Worm (Caenorhabditis elegans) whole organism, late embryonic: ENCODE measurements around the gene srv-26.

ENCODE experiments used
- C38D4.7 ChIP-seq: fragments of 200-800 bp; sonication (Bioruptor generic); optimal IDR thresholded peaks from 2 replicates; lab custom pipeline; 2018; ENCODE audit warnings: mild to moderate bottlenecking, missing genetic modification characterization, moderate library complexity, missing compliant biosample characterization
- F13H6.1 ChIP-seq: sonication (generic microtip); optimal IDR thresholded peaks from 2 replicates; lab custom pipeline; 2016; ENCODE audit warnings: missing genetic modification characterization, missing compliant biosample characterization
- K02D7.2 ChIP-seq: sonication (generic microtip); optimal IDR thresholded peaks from 2 replicates; lab custom pipeline; 2017; ENCODE audit warnings: mild to moderate bottlenecking, missing genetic modification characterization, missing compliant biosample characterization
- Y22D7AL.16 ChIP-seq: sonication (generic microtip); optimal IDR thresholded peaks from 2 replicates; lab custom pipeline; 2016; ENCODE audit warnings: missing genetic modification characterization, missing compliant biosample characterization
- ama-1 ChIP-seq: fragments of 150-350 bp; optimal IDR thresholded peaks from 2 replicates; lab custom pipeline; 2014
- ceh-14 ChIP-seq: sonication (generic microtip); optimal IDR thresholded peaks from 2 replicates; lab custom pipeline; 2016; ENCODE audit warnings: missing genotype, missing genetic modification characterization, missing compliant biosample characterization
- ceh-18 ChIP-seq: sonication (generic microtip); optimal IDR thresholded peaks from 2 replicates; lab custom pipeline; 2016; ENCODE audit warnings: missing genetic modification characterization, missing compliant biosample characterization
- ceh-19 ChIP-seq: fragments of 200-800 bp; sonication (Bioruptor generic); optimal IDR thresholded peaks from 2 replicates; lab custom pipeline; 2018; ENCODE audit warnings: mild to moderate bottlenecking, missing genetic modification characterization, missing compliant biosample characterization
- ceh-24 ChIP-seq: sonication (generic microtip); optimal IDR thresholded peaks from 2 replicates; lab custom pipeline; 2016; ENCODE audit warnings: mild to moderate bottlenecking, missing genetic modification characterization, missing compliant biosample characterization
- ceh-30 ChIP-seq: fragments of 150-350 bp; optimal IDR thresholded peaks from 2 replicates; lab custom pipeline; 2014; ENCODE audit warnings: missing biosample characterization, missing genetic modification characterization
- ceh-45 ChIP-seq: fragments of 200-800 bp; sonication (Bioruptor generic); IDR thresholded peaks from 2 replicates; pipeline ENCODE4 v1.3.6; 2022; ENCODE audit warnings: missing genetic modification reagents, missing genetic modification characterization, missing compliant biosample characterization
- che-1 ChIP-seq: sonication (generic microtip); optimal IDR thresholded peaks from 2 replicates; lab custom pipeline; 2016; ENCODE audit warnings: mild to moderate bottlenecking, missing genetic modification characterization, missing compliant biosample characterization
- dmd-4 ChIP-seq: sonication (generic microtip); optimal IDR thresholded peaks from 2 replicates; lab custom pipeline; 2016; ENCODE audit warnings: borderline replicate concordance, missing genetic modification characterization, missing compliant biosample characterization
- dve-1 ChIP-seq: sonication (generic microtip); optimal IDR thresholded peaks from 2 replicates; lab custom pipeline; 2017; ENCODE audit warnings: antibody characterized with exemption, mild to moderate bottlenecking, missing genetic modification characterization, missing compliant biosample characterization
- elt-2 ChIP-seq: sonication (generic microtip); optimal IDR thresholded peaks from 2 replicates; lab custom pipeline; 2016; ENCODE audit warnings: missing genetic modification reagents, missing genetic modification characterization, missing compliant biosample characterization
- elt-4 ChIP-seq: sonication (generic microtip); optimal IDR thresholded peaks from 2 replicates; lab custom pipeline; 2016; ENCODE audit warnings: missing genetic modification characterization, missing compliant biosample characterization
- ets-4 ChIP-seq: sonication (generic microtip); optimal IDR thresholded peaks from 2 replicates; lab custom pipeline; 2016; ENCODE audit warnings: missing genetic modification characterization, missing compliant biosample characterization
- eyg-1 ChIP-seq: sonication (generic microtip); optimal IDR thresholded peaks from 2 replicates; lab custom pipeline; 2016; ENCODE audit warnings: missing genotype, missing genetic modification characterization, missing compliant biosample characterization
- fax-1 ChIP-seq: sonication (generic microtip); optimal IDR thresholded peaks from 2 replicates; lab custom pipeline; 2016; ENCODE audit warnings: missing genotype, missing genetic modification characterization, missing compliant biosample characterization
- fkh-10 ChIP-seq: fragments of 150-350 bp; optimal IDR thresholded peaks from 2 replicates; lab custom pipeline; 2014; ENCODE audit warnings: missing biosample characterization, missing genetic modification reagents, missing genetic modification characterization
- gmeb-2 ChIP-seq: sonication (generic microtip); optimal IDR thresholded peaks from 2 replicates; lab custom pipeline; 2016; ENCODE audit warnings: missing genetic modification characterization, inconsistent platforms, missing compliant biosample characterization
- hlh-13 ChIP-seq: fragments of 200-800 bp; sonication (Bioruptor generic); optimal IDR thresholded peaks from 2 replicates; lab custom pipeline; 2018; ENCODE audit warnings: mild to moderate bottlenecking, missing genetic modification characterization, missing compliant biosample characterization
- hlh-30 ChIP-seq: sonication (generic microtip); optimal IDR thresholded peaks from 2 replicates; lab custom pipeline; 2017; ENCODE audit warnings: antibody characterized with exemption, missing genetic modification characterization, missing compliant biosample characterization; ENCODE audit not compliant: insufficient read depth
- hlh-6 ChIP-seq: sonication (generic microtip); optimal IDR thresholded peaks from 2 replicates; lab custom pipeline; 2016; ENCODE audit warnings: missing genotype, missing genetic modification characterization, missing compliant biosample characterization
- hlh-8 ChIP-seq: sonication (generic microtip); optimal IDR thresholded peaks from 2 replicates; lab custom pipeline; 2016; ENCODE audit warnings: missing genotype, missing genetic modification characterization, missing compliant biosample characterization
- lim-6 ChIP-seq: sonication (generic microtip); optimal IDR thresholded peaks from 2 replicates; lab custom pipeline; 2016; ENCODE audit warnings: missing genetic modification characterization, missing compliant biosample characterization
- lin-11 ChIP-seq: fragments of 200-800 bp; sonication (Bioruptor generic); optimal IDR thresholded peaks from 2 replicates; lab custom pipeline; 2018; ENCODE audit warnings: mild to moderate bottlenecking, missing genetic modification characterization, missing compliant biosample characterization
- madf-2 ChIP-seq: sonication (generic microtip); optimal IDR thresholded peaks from 2 replicates; lab custom pipeline; 2017; ENCODE audit warnings: missing genetic modification characterization, missing compliant biosample characterization
- mec-3 ChIP-seq: sonication (generic microtip); optimal IDR thresholded peaks from 2 replicates; lab custom pipeline; 2016; ENCODE audit warnings: borderline replicate concordance, missing genetic modification characterization, missing compliant biosample characterization
- nfya-1 ChIP-seq: sonication (generic microtip); optimal IDR thresholded peaks from 2 replicates; lab custom pipeline; 2017; ENCODE audit warnings: missing genetic modification characterization, mild to moderate bottlenecking, missing compliant biosample characterization, antibody characterized with exemption, moderate library complexity
- nhr-11 ChIP-seq: fragments of 150-350 bp; optimal IDR thresholded peaks from 2 replicates; lab custom pipeline; 2014; ENCODE audit warnings: missing biosample characterization, missing genetic modification characterization
- npax-4 ChIP-seq: sonication (generic microtip); optimal IDR thresholded peaks from 2 replicates; lab custom pipeline; 2016; ENCODE audit warnings: missing genetic modification characterization, missing compliant biosample characterization
- odd-2 ChIP-seq: sonication (generic microtip); optimal IDR thresholded peaks from 2 replicates; lab custom pipeline; 2017; ENCODE audit warnings: antibody characterized with exemption, mild to moderate bottlenecking, missing genetic modification characterization, missing compliant biosample characterization
- pat-9 ChIP-seq: fragments of 200-800 bp; sonication (Bioruptor generic); optimal IDR thresholded peaks from 2 replicates; lab custom pipeline; 2018; ENCODE audit warnings: mild to moderate bottlenecking, missing genetic modification characterization, moderate library complexity, missing compliant biosample characterization
- pax-1 ChIP-seq: fragments of 150-350 bp; optimal IDR thresholded peaks from 2 replicates; lab custom pipeline; 2014; ENCODE audit warnings: missing biosample characterization, missing genetic modification characterization
- pha-2 ChIP-seq: sonication (generic microtip); optimal IDR thresholded peaks from 2 replicates; lab custom pipeline; 2017; ENCODE audit warnings: mild to moderate bottlenecking, missing genetic modification characterization, missing compliant biosample characterization
- pha-4 ChIP-seq: fragments of 150-350 bp; optimal IDR thresholded peaks from 2 replicates; lab custom pipeline; 2018; ENCODE audit warnings: missing biosample characterization, missing genetic modification reagents, missing genetic modification characterization
- pqm-1 ChIP-seq: sonication (generic microtip); optimal IDR thresholded peaks from 2 replicates; lab custom pipeline; 2016; ENCODE audit warnings: missing genetic modification characterization, missing compliant biosample characterization
- pros-1 ChIP-seq: fragments of 150-350 bp; optimal IDR thresholded peaks from 2 replicates; lab custom pipeline; 2014; ENCODE audit warnings: missing biosample characterization, missing genetic modification reagents, missing genetic modification characterization
- ref-2 ChIP-seq: sonication (generic microtip); optimal IDR thresholded peaks from 2 replicates; lab custom pipeline; 2016; ENCODE audit warnings: missing genetic modification characterization, missing compliant biosample characterization
- rnt-1 ChIP-seq: sonication (generic microtip); optimal IDR thresholded peaks from 2 replicates; lab custom pipeline; 2016; ENCODE audit warnings: missing genetic modification characterization, missing compliant biosample characterization
- sdc-2 ChIP-seq: sonication (generic microtip); optimal IDR thresholded peaks from 2 replicates; lab custom pipeline; 2016; ENCODE audit warnings: missing genotype, missing genetic modification characterization, missing compliant biosample characterization
- sox-4 ChIP-seq: sonication (generic microtip); optimal IDR thresholded peaks from 2 replicates; lab custom pipeline; 2017; ENCODE audit warnings: mild to moderate bottlenecking, missing genetic modification characterization, inconsistent platforms, missing compliant biosample characterization
- tbx-2 ChIP-seq: sonication (generic microtip); optimal IDR thresholded peaks from 2 replicates; lab custom pipeline; 2016; ENCODE audit warnings: missing genetic modification characterization, missing compliant biosample characterization
- tbx-7 ChIP-seq: sonication (generic microtip); optimal IDR thresholded peaks from 2 replicates; lab custom pipeline; 2016; ENCODE audit warnings: missing genotype, missing genetic modification characterization, missing compliant biosample characterization
- ttx-3 ChIP-seq: sonication (generic microtip); optimal IDR thresholded peaks from 2 replicates; lab custom pipeline; 2016; ENCODE audit warnings: missing genetic modification reagents, missing genetic modification characterization, missing compliant biosample characterization
- unc-3 ChIP-seq, 2 experiments: fragments of 200-800 bp in 1 of 2; sonication (Bioruptor generic) in 1 of 2; sonication (generic microtip) in 1 of 2; conservative IDR thresholded peaks in 1 of 2; optimal IDR thresholded peaks in 1 of 2; 2 replicates each; pipeline versions ENCODE4 v1.3.6 to Lab custom; 2016 to 2022; ENCODE audit warnings: missing compliant biosample characterization in 2 of 2, missing genetic modification characterization in 2 of 2, missing genetic modification reagents in 1 of 2
- unc-55 ChIP-seq: sonication (generic microtip); optimal IDR thresholded peaks from 2 replicates; lab custom pipeline; 2017; ENCODE audit warnings: missing biosample characterization, missing genetic modification reagents, missing genetic modification characterization
- unc-86 ChIP-seq: sonication (generic microtip); optimal IDR thresholded peaks from 2 replicates; lab custom pipeline; 2016; ENCODE audit warnings: missing genetic modification characterization, missing compliant biosample characterization
- ztf-16 ChIP-seq: sonication (generic microtip); optimal IDR thresholded peaks from 2 replicates; lab custom pipeline; 2017; ENCODE audit warnings: missing genetic modification characterization, missing compliant biosample characterization

srv-26 gene

ce11 chrIV:6323654-6324224 is 22.1 kb upstream of the srv-26 start, which contains the start of gene sqd-1 (continued):
- TF ChIP-seq sox-4 (tag; lab: Kevin White, UChicago) (peak; percentile 39), lim-6 (tag; lab: Kevin White, UChicago) (no peak), ztf-16 (peak; percentile 31), rnt-1 (tag; lab: Kevin White, UChicago) (peak; percentile 81), ceh-45 (GFP tag; lab: Robert Waterston, UW) (no peak), pat-9 (tag; lab: Kevin White, UChicago) (peak; percentile 31), dve-1 (tag; lab: Kevin White, UChicago) (peak; percentile 66), madf-2 (tag; lab: Kevin White, UChicago) (peak; percentile 80), hlh-13 (GFP tag; lab: Kevin White, UChicago) (no peak), pha-4 (tag; lab: Kevin White, UChicago) (no peak), fkh-10 (peak; percentile 28), che-1 (tag; lab: Kevin White, UChicago) (peak; percentile 52), fax-1 (no peak), pros-1 (peak; percentile 39), ama-1 (no peak), dmd-4 (tag; lab: Kevin White, UChicago) (no peak), unc-86 (tag; lab: Kevin White, UChicago) (peak; percentile 59), hlh-30 (peak; percentile 60), elt-4 (tag; lab: Kevin White, UChicago) (no peak), ceh-18 (tag; lab: Kevin White, UChicago) (peak; percentile 87), unc-55 (peak; percentile 34)
- TF ChIP-seq, all 69 proteins: peak for 36

- TF ChIP-seq F13H6.1 (tag; lab: Kevin White, UChicago) (peak; percentile 46), mec-3 (tag; lab: Kevin White, UChicago) (peak; percentile 73), hlh-6 (tag; lab: Kevin White, UChicago) (no peak), ceh-19 (peak; percentile 56), tbx-2 (peak; percentile 87), ceh-18 (tag; lab: Kevin White, UChicago) (peak; percentile 27), pax-1 (tag; lab: Kevin White, UChicago) (peak; percentile 63), ceh-14 (tag; lab: Kevin White, UChicago) (peak; percentile 56), tbx-7 (tag; lab: Kevin White, UChicago) (peak; percentile 86), gmeb-2 (tag; lab: Kevin White, UChicago) (peak; percentile 18), hlh-30 (no peak), K02D7.2 (no peak), eyg-1 (tag; lab: Kevin White, UChicago) (no peak), pha-4 (tag; lab: Kevin White, UChicago) (no peak), ceh-24 (tag; lab: Kevin White, UChicago) (no peak), sdc-2 (tag; lab: Kevin White, UChicago) (no peak), ceh-30 (tag; lab: Kevin White, UChicago) (no peak), hlh-8 (peak; percentile 86), ets-4 (peak; percentile 96), dve-1 (tag; lab: Kevin White, UChicago) (no peak), nfya-1 (tag; lab: Kevin White, UChicago) (peak; percentile 50), odd-2 (tag; lab: Kevin White, UChicago) (no peak), dmd-4 (tag; lab: Kevin White, UChicago) (no peak), elt-2 (tag; lab: Kevin White, UChicago) (peak; percentile 58), ztf-16 (peak; percentile 17), unc-3 (GFP tag; conservative IDR thresholded peaks at IDR 0.05; lab: Robert Waterston, UW) (no peak), unc-3 (tag; optimal IDR thresholded peaks at IDR 0.05; lab: Kevin White, UChicago) (peak; percentile 27), pha-2 (tag; lab: Kevin White, UChicago) (peak; percentile 40), ref-2 (peak; percentile 90), Y22D7AL.16 (tag; lab: Kevin White, UChicago) (no peak), lin-11 (no peak), pqm-1 (tag; lab: Kevin White, UChicago) (peak; percentile 69), pat-9 (tag; lab: Kevin White, UChicago) (no peak), sox-4 (tag; lab: Kevin White, UChicago) (no peak), hlh-13 (GFP tag; lab: Kevin White, UChicago) (no peak), nhr-11 (tag; lab: Kevin White, UChicago) (no peak), npax-4 (tag; lab: Kevin White, UChicago) (no peak), C38D4.7 (GFP tag; lab: Kevin White, UChicago) (no peak), ttx-3 (tag; lab: Kevin White, UChicago) (peak; percentile 54)
Observed at ce11 chrIV:6321667-6322066, 20.0 kb upstream of the srv-26 start, which contains the start of gene Y73B6BL.29. Gene Y73B6BL.29, plus strand, starts transcription at chrIV:6321929.
